Fruit fly (Drosophila melanogaster): ENCODE data around the gene CG46509.
"Not testable (repeated sequence)": the region's sequence is repeated elsewhere in the genome, so short reads cannot be mapped to it uniquely, and the experiment has no call there.

dm6 chrX:22212028-22212427 is 39.6 kb downstream of the CG46509 start, which contains the start of gene CG46516:
- not testable (repeated sequence) for TF ChIP-seq CG11762 (GFP tag; optimal IDR thresholded peaks at IDR 0.05; ENCODE audit: insufficient read depth); salr (GFP tag; optimal IDR thresholded peaks at IDR 0.05); CG6276 (GFP tag; optimal IDR thresholded peaks at IDR 0.05)
